Worm (Caenorhabditis elegans): Measurements from ENCODE around the gene C39F7.1.

DNA sequence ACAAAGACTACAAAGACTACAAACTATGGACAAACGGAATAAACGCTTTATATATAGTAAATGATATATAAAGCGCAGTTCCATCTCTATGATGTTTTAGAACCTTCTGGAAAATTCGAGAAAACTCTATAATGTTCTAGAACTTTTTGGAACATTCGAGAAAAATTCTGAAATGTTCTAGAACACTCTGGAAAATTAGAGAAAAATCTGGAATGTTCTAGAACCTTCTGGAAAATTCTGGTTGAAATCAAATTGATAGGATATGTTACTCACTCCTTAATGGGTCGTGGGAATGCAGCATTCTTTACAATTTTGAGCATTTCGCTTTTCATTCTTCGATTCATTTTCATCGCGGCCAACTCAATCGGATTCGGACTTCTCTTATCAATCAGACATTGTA lies 18.4 kb downstream of the C39F7.1 start:
- TF ChIP-seq nhr-12 (tag; optimal IDR thresholded peaks at IDR 0.05): no peak
- no peak for TF ChIP-seq nhr-28 (tag; optimal IDR thresholded peaks at IDR 0.05)
- no peak for TF ChIP-seq unc-62 (GFP tag; optimal IDR thresholded peaks at IDR 0.05)
- TF ChIP-seq hlh-1 (tag; optimal IDR thresholded peaks at IDR 0.05): no peak
- TF ChIP-seq pha-4 (tag; optimal IDR thresholded peaks at IDR 0.05): no peak
- TF ChIP-seq lsy-2 (tag; optimal IDR thresholded peaks at IDR 0.05): no peak
- TF ChIP-seq ceh-83 (GFP tag; optimal IDR thresholded peaks at IDR 0.05): no peak
- TF ChIP-seq unc-39 (tag; optimal IDR thresholded peaks at IDR 0.05): no peak
- no peak for TF ChIP-seq ces-1 (GFP tag; optimal IDR thresholded peaks at IDR 0.05)
